Worm (Caenorhabditis elegans) whole organism, dauer: Measurements from ENCODE around the gene fbxb-83.

Source experiments
- unc-62 ChIP-seq: sonication (generic microtip); optimal IDR thresholded peaks from 2 replicates; lab custom pipeline; 2017; ENCODE audit warnings: missing biosample characterization, missing genetic modification reagents, missing genetic modification characterization

Gene fbxb-83

ce11 chrIII:169478-169877 lies 24.5 kb upstream of the fbxb-83 start, which contains the start of gene F40G9.18:
Gene F40G9.18 (minus strand): TSS chrIII:169578.
- TF ChIP-seq unc-62 (GFP tag; lab: Kevin White, UChicago), result no peak

- TF ChIP-seq unc-62 (GFP tag; lab: Kevin White, UChicago), result no peak
Measured at ce11 chrIII:165390-165789, 20.4 kb upstream of the fbxb-83 start, which contains the start of gene F40G9.7. Gene F40G9.7 (plus strand): TSS chrIII:165690.

- no peak for TF ChIP-seq unc-62 (GFP tag; lab: Kevin White, UChicago)
Measured at ce11 chrIII:164775-165174, 19.8 kb upstream of the fbxb-83 start, which contains the start of gene F40G9.8. Gene F40G9.8 (minus strand): TSS chrIII:164875.

ce11 chrIII:159665-160064 lies 14.7 kb upstream of the fbxb-83 start:
- TF ChIP-seq unc-62 (GFP tag; lab: Kevin White, UChicago), result no peak

ce11 chrIII:159149-159548 lies 14.1 kb upstream of the fbxb-83 start:
- TF ChIP-seq unc-62 (GFP tag; lab: Kevin White, UChicago), result no peak

- TF ChIP-seq unc-62 (GFP tag; lab: Kevin White, UChicago), result no peak
Measured at ce11 chrIII:157980-158379, 13.0 kb upstream of the fbxb-83 start.

- no peak for TF ChIP-seq unc-62 (GFP tag; lab: Kevin White, UChicago)
Measured at ce11 chrIII:156645-157044, 11.6 kb upstream of the fbxb-83 start, which contains the start of the genes zig-13 and ver-1. Gene zig-13 (minus strand): TSS chrIII:156745. Gene ver-1 (plus strand): TSS chrIII:156824.

ce11 chrIII:154168-154567 lies 9.2 kb upstream of the fbxb-83 start:
- TF ChIP-seq unc-62 (GFP tag; lab: Kevin White, UChicago), result no peak

ce11 chrIII:151084-151483 lies 6.1 kb upstream of the fbxb-83 start:
- TF ChIP-seq unc-62 (GFP tag; lab: Kevin White, UChicago), result no peak

- TF ChIP-seq unc-62 (GFP tag; lab: Kevin White, UChicago), result no peak
Measured at ce11 chrIII:149132-149531, 4.1 kb upstream of the fbxb-83 start.

ce11 chrIII:147570-148076 lies 2.6 kb upstream of the fbxb-83 start, which contains the start of gene sqst-5:
Gene sqst-5 (minus strand): TSS chrIII:147620.
- TF ChIP-seq unc-62 (GFP tag; lab: Kevin White, UChicago), result no peak

- TF ChIP-seq unc-62 (GFP tag; lab: Kevin White, UChicago), result no peak
Measured at ce11 chrIII:146369-146768, 1.4 kb upstream of the fbxb-83 start, which contains the start of gene fbxb-84. Gene fbxb-84 (minus strand): TSS chrIII:146469.

ce11 chrIII:143121-143520 lies 1.9 kb downstream of the fbxb-83 start, which contains the start of gene fbxb-82:
Gene fbxb-82 (minus strand): TSS chrIII:143221.
- no peak for TF ChIP-seq unc-62 (GFP tag; lab: Kevin White, UChicago)

- TF ChIP-seq unc-62 (GFP tag; lab: Kevin White, UChicago), result no peak
Measured at ce11 chrIII:140904-141303, 4.1 kb downstream of the fbxb-83 start, which contains the start of gene fbxb-81. Gene fbxb-81 (minus strand): TSS chrIII:141217.

- TF ChIP-seq unc-62 (GFP tag; lab: Kevin White, UChicago), result no peak
Measured at ce11 chrIII:134194-134593, 10.8 kb downstream of the fbxb-83 start, which contains the start of gene pals-25. Gene pals-25 (plus strand): TSS chrIII:134494.

ce11 chrIII:132118-132517 lies 12.9 kb downstream of the fbxb-83 start, which contains the start of gene pals-22:
Gene pals-22 (plus strand): TSS chrIII:132418.
- TF ChIP-seq unc-62 (GFP tag; lab: Kevin White, UChicago), result no peak

- TF ChIP-seq unc-62 (GFP tag; lab: Kevin White, UChicago), result no peak
Measured at ce11 chrIII:131627-132026, 13.4 kb downstream of the fbxb-83 start.
